Fruit fly (Drosophila melanogaster) whole organism, embryonic: ENCODE results near the gene Dlc90F.

ENCODE experiments used
- BEAF-32 ChIP-seq: fragments of 200-800 bp; sonication (Bioruptor generic); optimal IDR thresholded peaks from 3 replicates; lab custom pipeline; 2017; ENCODE audit warnings: missing biosample characterization, missing genetic modification characterization, mild to moderate bottlenecking, moderate library complexity, missing genetic modification reagents
- CG14860 ChIP-seq: fragments of 200-800 bp; sonication (Bioruptor generic); IDR thresholded peaks from 3 replicates; pipeline ENCODE4 v1.3.6; 2022; ENCODE audit warnings: missing biosample characterization, missing genetic modification characterization; ENCODE audit not compliant: partially characterized antibody
- CG15514 ChIP-seq: fragments of 200-800 bp; sonication (Bioruptor generic); optimal IDR thresholded peaks from 3 replicates; lab custom pipeline; 2017; ENCODE audit warnings: missing biosample characterization, missing genetic modification characterization, mild to moderate bottlenecking, moderate library complexity, missing genetic modification reagents
- CG1792 ChIP-seq: fragments of 200-800 bp; sonication (Bioruptor generic); optimal IDR thresholded peaks from 2 replicates; lab custom pipeline; 2016; ENCODE audit warnings: missing biosample characterization, missing genetic modification characterization
- CG18011 ChIP-seq: fragments of 200-800 bp; sonication (Bioruptor generic); optimal IDR thresholded peaks from 2 replicates; lab custom pipeline; 2017; ENCODE audit warnings: missing biosample characterization, missing genetic modification characterization, mild to moderate bottlenecking, moderate library complexity, missing genotype
- CG1832 ChIP-seq: fragments of 200-800 bp; sonication (Bioruptor generic); optimal IDR thresholded peaks from 2 replicates; lab custom pipeline; 2017; ENCODE audit warnings: missing biosample characterization, mild to moderate bottlenecking, missing genetic modification characterization, inconsistent platforms
- CG2116 ChIP-seq: fragments of 200-800 bp; sonication (Bioruptor generic); optimal IDR thresholded peaks from 3 replicates; lab custom pipeline; 2018; ENCODE audit warnings: missing biosample characterization, mild to moderate bottlenecking, missing genetic modification characterization
- CG2199 ChIP-seq: fragments of 200-800 bp; sonication (Bioruptor generic); IDR thresholded peaks from 3 replicates; pipeline ENCODE4 v1.3.6; 2022; ENCODE audit warnings: missing biosample characterization, missing genetic modification characterization
- CG34376 ChIP-seq: fragments of 200-800 bp; sonication (Bioruptor generic); optimal IDR thresholded peaks from 2 replicates; lab custom pipeline; 2018; ENCODE audit warnings: missing biosample characterization, mild to moderate bottlenecking, missing genetic modification characterization
- CG3838 ChIP-seq: fragments of 200-800 bp; sonication (Bioruptor generic); optimal IDR thresholded peaks from 3 replicates; lab custom pipeline; 2016; ENCODE audit warnings: missing biosample characterization, missing genetic modification characterization
- CG4617 ChIP-seq: fragments of 200-800 bp; sonication (Bioruptor generic); optimal IDR thresholded peaks from 3 replicates; lab custom pipeline; 2016; ENCODE audit warnings: missing biosample characterization, missing genetic modification characterization, borderline replicate concordance
- CG7963 ChIP-seq: fragments of 200-800 bp; sonication (Bioruptor generic); IDR thresholded peaks from 3 replicates; pipeline ENCODE4 v1.3.6; 2022; ENCODE audit warnings: missing biosample characterization, missing genetic modification characterization; ENCODE audit not compliant: partially characterized antibody
- CG9797 ChIP-seq: fragments of 200-800 bp; sonication (Bioruptor generic); optimal IDR thresholded peaks from 3 replicates; lab custom pipeline; 2018; ENCODE audit warnings: missing biosample characterization, mild to moderate bottlenecking, missing genetic modification characterization
- Dip3 ChIP-seq: fragments of 200-800 bp; sonication (Bioruptor generic); optimal IDR thresholded peaks from 3 replicates; lab custom pipeline; 2016; ENCODE audit warnings: missing biosample characterization, missing genetic modification characterization
- HmgZ ChIP-seq: fragments of 200-800 bp; sonication (Bioruptor generic); optimal IDR thresholded peaks from 2 replicates; lab custom pipeline; 2018; ENCODE audit warnings: missing biosample characterization, mild to moderate bottlenecking, missing genetic modification characterization
- Hmx ChIP-seq: fragments of 200-800 bp; sonication (Bioruptor generic); optimal IDR thresholded peaks from 2 replicates; lab custom pipeline; 2016; ENCODE audit warnings: missing biosample characterization, missing genetic modification characterization
- MESR4 ChIP-seq: fragments of 200-800 bp; sonication (Bioruptor generic); optimal IDR thresholded peaks from 2 replicates; lab custom pipeline; 2018; ENCODE audit warnings: missing biosample characterization, mild to moderate bottlenecking, missing genetic modification characterization, moderate library complexity
- Mes4 ChIP-seq: fragments of 200-800 bp; sonication (Bioruptor generic); optimal IDR thresholded peaks from 2 replicates; lab custom pipeline; 2016; ENCODE audit warnings: missing biosample characterization, missing genetic modification characterization
- Oli ChIP-seq: fragments of 200-800 bp; sonication (Bioruptor generic); optimal IDR thresholded peaks from 2 replicates; lab custom pipeline; 2018; ENCODE audit warnings: missing biosample characterization, mild to moderate bottlenecking, missing genetic modification characterization, moderate library complexity
- Ssrp ChIP-seq: fragments of 200-800 bp; sonication (Bioruptor generic); optimal IDR thresholded peaks from 2 replicates; lab custom pipeline; 2018; ENCODE audit warnings: missing biosample characterization, mild to moderate bottlenecking, missing genetic modification characterization, moderate library complexity
- ara ChIP-seq: fragments of 200-800 bp; sonication (Bioruptor generic); IDR thresholded peaks from 2 replicates; pipeline ENCODE4 v1.3.6; 2022; ENCODE audit warnings: missing biosample characterization, missing genetic modification characterization
- btn ChIP-seq: fragments of 200-800 bp; sonication (Bioruptor generic); optimal IDR thresholded peaks from 2 replicates; lab custom pipeline; 2016; ENCODE audit warnings: missing biosample characterization, missing genetic modification characterization
- dysf ChIP-seq: fragments of 200-800 bp; sonication (Bioruptor generic); IDR thresholded peaks from 3 replicates; pipeline ENCODE4 v1.3.6; 2022; ENCODE audit warnings: missing biosample characterization, missing genetic modification characterization
- exex ChIP-seq: fragments of 200-800 bp; sonication (Bioruptor generic); optimal IDR thresholded peaks from 4 replicates; lab custom pipeline; 2018; ENCODE audit warnings: missing biosample characterization, mild to moderate bottlenecking, missing genetic modification characterization, moderate library complexity
- gcm2 ChIP-seq: fragments of 200-800 bp; sonication (Bioruptor generic); optimal IDR thresholded peaks from 2 replicates; lab custom pipeline; 2016; ENCODE audit warnings: missing biosample characterization, missing genetic modification characterization
- gfzf ChIP-seq: fragments of 200-800 bp; sonication (Bioruptor generic); optimal IDR thresholded peaks from 2 replicates; lab custom pipeline; 2016; ENCODE audit warnings: missing biosample characterization, mild to moderate bottlenecking, missing genetic modification characterization, moderate library complexity
- grn ChIP-seq: fragments of 200-800 bp; sonication (Bioruptor generic); optimal IDR thresholded peaks from 3 replicates; lab custom pipeline; 2017; ENCODE audit warnings: missing biosample characterization, missing genetic modification characterization
- hbn ChIP-seq: fragments of 200-800 bp; sonication (Bioruptor generic); IDR thresholded peaks from 2 replicates; pipeline ENCODE4 v1.3.6; 2022; ENCODE audit warnings: missing biosample characterization, missing genetic modification characterization; ENCODE audit not compliant: partially characterized antibody
- knrl ChIP-seq: fragments of 200-800 bp; sonication (Bioruptor generic); IDR thresholded peaks from 3 replicates; pipeline ENCODE4 v1.3.6; 2022; ENCODE audit warnings: missing biosample characterization, missing genetic modification characterization; ENCODE audit not compliant: partially characterized antibody
- lov ChIP-seq, 2 experiments: fragments of 200-800 bp in 1 of 2; fragments of >200 bp in 1 of 2; sonication (Bioruptor generic) in 1 of 2; IDR thresholded peaks in 1 of 2; optimal IDR thresholded peaks in 1 of 2; 2 replicates in 1 of 2; 3 replicates in 1 of 2; pipeline versions ENCODE4 v1.3.6 to Lab custom; 2017 to 2022; ENCODE audit warnings: missing biosample characterization in 1 of 2, missing genetic modification characterization in 1 of 2
- nmo ChIP-seq: fragments of 200-800 bp; sonication (Bioruptor generic); optimal IDR thresholded peaks from 2 replicates; lab custom pipeline; 2018; ENCODE audit warnings: missing biosample characterization, mild to moderate bottlenecking, missing genetic modification characterization, moderate library complexity
- pnt ChIP-seq: fragments of 200-800 bp; sonication (Bioruptor generic); optimal IDR thresholded peaks from 3 replicates; lab custom pipeline; 2016; ENCODE audit warnings: missing biosample characterization, missing genetic modification characterization
- repo ChIP-seq: fragments of 200-800 bp; sonication (Bioruptor generic); optimal IDR thresholded peaks from 2 replicates; lab custom pipeline; 2016; ENCODE audit warnings: missing biosample characterization, missing genetic modification characterization
- sd ChIP-seq: fragments of 200-800 bp; sonication (Bioruptor generic); optimal IDR thresholded peaks from 3 replicates; lab custom pipeline; 2018; ENCODE audit warnings: missing biosample characterization, mild to moderate bottlenecking, missing genetic modification characterization, moderate library complexity
- slbo ChIP-seq: fragments of 200-800 bp; sonication (Bioruptor generic); IDR thresholded peaks from 2 replicates; pipeline ENCODE4 v1.3.6; 2022; ENCODE audit warnings: missing biosample characterization, missing genetic modification characterization
- sna ChIP-seq: fragments of 200-800 bp; sonication (Bioruptor generic); IDR thresholded peaks from 2 replicates; pipeline ENCODE4 v1.3.6; 2022; ENCODE audit warnings: missing biosample characterization, missing genetic modification characterization; ENCODE audit not compliant: partially characterized antibody
- sug ChIP-seq: fragments of 200-800 bp; optimal IDR thresholded peaks from 2 replicates; lab custom pipeline; 2019; ENCODE audit warnings: missing biosample characterization, mild to moderate bottlenecking, missing genetic modification characterization, moderate library complexity
- tll ChIP-seq, 2 experiments: fragments of 200-800 bp in 1 of 2; fragments of >200 bp in 1 of 2; sonication (Bioruptor generic) in 1 of 2; optimal IDR thresholded peaks; 2 replicates each; lab custom pipeline; 2017 to 2019; ENCODE audit warnings: missing biosample characterization in 2 of 2, missing genetic modification characterization in 2 of 2, mild to moderate bottlenecking in 1 of 2, moderate library complexity in 1 of 2
- trem ChIP-seq: fragments of 200-800 bp; optimal IDR thresholded peaks from 3 replicates; lab custom pipeline; 2019; ENCODE audit warnings: missing biosample characterization, mild to moderate bottlenecking, missing genetic modification characterization, moderate library complexity
- trh ChIP-seq: fragments of 200-800 bp; sonication (Bioruptor generic); optimal IDR thresholded peaks from 2 replicates; lab custom pipeline; 2016; ENCODE audit warnings: missing biosample characterization, missing genetic modification characterization
- zfh1 ChIP-seq: fragments of 200-800 bp; sonication (Bioruptor generic); IDR thresholded peaks from 3 replicates; pipeline ENCODE4 v1.3.6; 2022; ENCODE audit warnings: missing biosample characterization, missing genetic modification characterization

Dlc90F gene

dm6 chr3R:18283441-18283840, 15.6 kb upstream of the Dlc90F start, which contains the start of the genes CG14312 and CG8064 (continued):
- TF ChIP-seq zfh1 (GFP tag; lab: Robert Waterston, UW) (0 out of 3 replicates have a peak, but pooled peaks have one; percentile 15), trh (no peak), trem (tag; lab: Kevin White, UChicago) (peak; percentile 99), CG14860 (GFP tag; lab: Robert Waterston, UW) (0 out of 3 replicates have a peak, but pooled peaks have one; percentile 10), Hmx (no peak), hbn (GFP tag; lab: Robert Waterston, UW) (peak; percentile 65), MESR4 (GFP tag; lab: Kevin White, UChicago) (peak; percentile 62), gfzf (GFP tag; lab: Kevin White, UChicago) (peak; percentile 25), HmgZ (tag; lab: Kevin White, UChicago) (peak; percentile 69), CG18011 (GFP tag; lab: Kevin White, UChicago) (peak; percentile 3), CG3838 (no peak), CG2116 (GFP tag; lab: Kevin White, UChicago) (peak; percentile 76), CG9797 (GFP tag; lab: Kevin White, UChicago) (peak; percentile 18), knrl (GFP tag; lab: Robert Waterston, UW) (peak; percentile 67), sna (GFP tag; lab: Robert Waterston, UW) (peak; percentile 52; the same call in 1 of the 2 replicates), CG7963 (peak; percentile 59; the same call in 2 of the 3 replicates), CG15514 (GFP tag; lab: Kevin White, UChicago) (peak; percentile 93), CG4617 (GFP tag; lab: Kevin White, UChicago) (peak; percentile 37), nmo (GFP tag; lab: Kevin White, UChicago) (peak; percentile 30)
- TF ChIP-seq, all 482 proteins: peak for 78

dm6 chr3R:18288677-18289076, 10.4 kb upstream of the Dlc90F start, which contains the start of gene CG7131:
Gene CG7131 (minus strand): TSS chr3R:18288777.
- TF ChIP-seq CG1792 (GFP tag; lab: Kevin White, UChicago), result no peak
- TF ChIP-seq pnt (GFP tag; lab: Kevin White, UChicago), result no peak
- TF ChIP-seq btn (GFP tag; lab: Kevin White, UChicago), result no peak
- TF ChIP-seq Ssrp (tag; lab: Kevin White, UChicago), result no peak
- TF ChIP-seq tll (GFP tag; optimal IDR thresholded peaks at IDR 0.05; lab: Kevin White, UChicago), result no peak
- TF ChIP-seq repo (GFP tag; lab: Kevin White, UChicago), result no peak
- TF ChIP-seq CG1832 (GFP tag; lab: Kevin White, UChicago), result no peak
- TF ChIP-seq lov (optimal IDR thresholded peaks at IDR 0.05; lab: Kevin White, UChicago), result no peak
- no peak for TF ChIP-seq lov (GFP tag; IDR thresholded peaks at IDR 0.05; lab: Robert Waterston, UW)
- TF ChIP-seq slbo (GFP tag; lab: Robert Waterston, UW), result no peak
- TF ChIP-seq BEAF-32 (GFP tag; lab: Kevin White, UChicago), result no peak
- TF ChIP-seq Dip3, result no peak
- no peak for TF ChIP-seq ara (GFP tag; lab: Robert Waterston, UW)
- no peak for TF ChIP-seq gcm2 (GFP tag; lab: Kevin White, UChicago)
- TF ChIP-seq Mes4 (GFP tag; lab: Kevin White, UChicago), result no peak

dm6 chr3R:18291831-18292230, 7.2 kb upstream of the Dlc90F start:
- TF ChIP-seq Oli (tag; lab: Kevin White, UChicago), result no peak
- TF ChIP-seq sug (tag; lab: Kevin White, UChicago), result peak; percentile 28
- peak; percentile 79 for TF ChIP-seq exex (tag; lab: Kevin White, UChicago)
- TF ChIP-seq CG34376, result peak; percentile 69
- peak; percentile 45 for TF ChIP-seq sd (tag; lab: Kevin White, UChicago)
- TF ChIP-seq dysf, result no peak
- no peak for TF ChIP-seq CG2199
- peak; percentile 43 for TF ChIP-seq grn (GFP tag; lab: Kevin White, UChicago)
